Worm (Caenorhabditis elegans) whole organism, L1 larva: ENCODE data around the gene ZK643.5.

ENCODE experiments used
- C04F5.9 ChIP-seq: sonication (generic microtip); optimal IDR thresholded peaks from 2 replicates; lab custom pipeline; 2016; ENCODE audit warnings: missing genetic modification characterization, missing compliant biosample characterization
- C34B4.2 ChIP-seq: sonication (generic microtip); optimal IDR thresholded peaks from 2 replicates; lab custom pipeline; 2017; ENCODE audit warnings: mild to moderate bottlenecking, missing genetic modification characterization, missing compliant biosample characterization
- F16B12.6 ChIP-seq: fragments of 150-350 bp; optimal IDR thresholded peaks from 2 replicates; lab custom pipeline; 2014; ENCODE audit warnings: missing biosample characterization, missing genetic modification characterization
- aha-1 ChIP-seq: fragments of 150-350 bp; optimal IDR thresholded peaks from 2 replicates; lab custom pipeline; 2014; ENCODE audit warnings: missing biosample characterization, missing genetic modification characterization
- aly-2 ChIP-seq: fragments of 150-350 bp; optimal IDR thresholded peaks from 2 replicates; lab custom pipeline; 2014; ENCODE audit warnings: missing biosample characterization, missing genetic modification characterization
- ama-1 ChIP-seq: fragments of 150-350 bp; optimal IDR thresholded peaks from 2 replicates; lab custom pipeline; 2014
- ceh-8 ChIP-seq: fragments of 200-800 bp; sonication (Bioruptor generic); optimal IDR thresholded peaks from 2 replicates; lab custom pipeline; 2018; ENCODE audit warnings: mild to moderate bottlenecking, missing genetic modification characterization, moderate library complexity, missing compliant biosample characterization
- ceh-90 ChIP-seq: sonication (generic microtip); optimal IDR thresholded peaks from 2 replicates; lab custom pipeline; 2016; ENCODE audit warnings: missing genetic modification characterization, missing compliant biosample characterization
- dsc-1 ChIP-seq: sonication (generic microtip); optimal IDR thresholded peaks from 2 replicates; lab custom pipeline; 2016; ENCODE audit warnings: mild to moderate bottlenecking, missing genetic modification characterization, missing compliant biosample characterization
- efl-1 ChIP-seq, 4 experiments: fragments of 150-350 bp; optimal IDR thresholded peaks in 3 of 4; peaks in 1 of 4; 1 replicate in 1 of 4; 2 replicates in 3 of 4; lab custom pipeline; 2014; ENCODE audit warnings: missing biosample characterization in 2 of 4, missing genetic modification characterization in 2 of 4, missing genetic modification reagents in 2 of 4
- egl-13 ChIP-seq: sonication (generic microtip); optimal IDR thresholded peaks from 2 replicates; lab custom pipeline; 2016; ENCODE audit warnings: missing genotype, missing genetic modification reagents, missing genetic modification characterization, missing compliant biosample characterization
- fkh-10 ChIP-seq: sonication (generic microtip); optimal IDR thresholded peaks from 2 replicates; lab custom pipeline; 2017; ENCODE audit warnings: missing biosample characterization, missing genetic modification reagents, missing genetic modification characterization
- isw-1 ChIP-seq: fragments of 200-800 bp; sonication (Bioruptor generic); IDR thresholded peaks from 2 replicates; pipeline ENCODE4 v1.3.6; 2022; ENCODE audit warnings: missing genetic modification characterization, missing compliant biosample characterization
- jun-1 ChIP-seq: fragments of 150-350 bp; optimal IDR thresholded peaks from 2 replicates; lab custom pipeline; 2014; ENCODE audit warnings: missing biosample characterization, missing genetic modification reagents, missing genetic modification characterization
- lin-13 ChIP-seq: fragments of 150-350 bp; optimal IDR thresholded peaks from 2 replicates; lab custom pipeline; 2014; ENCODE audit warnings: missing biosample characterization, missing genetic modification reagents, missing genetic modification characterization
- lin-14 ChIP-seq: fragments of 200-800 bp; sonication (Bioruptor generic); optimal IDR thresholded peaks from 2 replicates; lab custom pipeline; 2018; ENCODE audit warnings: mild to moderate bottlenecking, missing genetic modification characterization, moderate library complexity, missing compliant biosample characterization
- lir-3 ChIP-seq: sonication (generic microtip); optimal IDR thresholded peaks from 2 replicates; lab custom pipeline; 2016; ENCODE audit warnings: mild to moderate bottlenecking, missing genetic modification characterization, moderate library complexity, missing compliant biosample characterization; ENCODE audit not compliant: poor library complexity
- mdl-1 ChIP-seq, 2 experiments: fragments of 150-350 bp; optimal IDR thresholded peaks; 2 replicates each; lab custom pipeline; 2014 to 2017; ENCODE audit warnings: missing biosample characterization in 2 of 2, missing genetic modification characterization in 2 of 2, inconsistent platforms in 1 of 2
- mef-2 ChIP-seq: fragments of 150-350 bp; optimal IDR thresholded peaks from 2 replicates; lab custom pipeline; 2014; ENCODE audit warnings: missing biosample characterization, missing genetic modification characterization
- nhr-76 ChIP-seq: sonication (generic microtip); optimal IDR thresholded peaks from 2 replicates; lab custom pipeline; 2017; ENCODE audit warnings: missing biosample characterization, missing genetic modification characterization
- nhr-77 ChIP-seq: fragments of 150-350 bp; optimal IDR thresholded peaks from 2 replicates; lab custom pipeline; 2014; ENCODE audit warnings: missing biosample characterization, missing genetic modification characterization
- nhr-84 ChIP-seq: sonication (generic microtip); optimal IDR thresholded peaks from 2 replicates; lab custom pipeline; 2017; ENCODE audit warnings: missing biosample characterization, missing genetic modification characterization
- nhr-85 ChIP-seq: sonication (generic microtip); peaks from one replicate; lab custom pipeline; 2016; ENCODE audit warnings: missing genetic modification characterization, inconsistent platforms, missing compliant biosample characterization
- nhr-90 ChIP-seq: sonication (generic microtip); optimal IDR thresholded peaks from 2 replicates; lab custom pipeline; 2016; ENCODE audit warnings: mild to moderate bottlenecking, missing genetic modification characterization, missing compliant biosample characterization; ENCODE audit not compliant: poor library complexity
- pag-3 ChIP-seq: sonication (generic microtip); optimal IDR thresholded peaks from 2 replicates; lab custom pipeline; 2017; ENCODE audit warnings: missing genetic modification characterization, mild to moderate bottlenecking, missing compliant biosample characterization, antibody characterized with exemption, borderline replicate concordance; ENCODE audit not compliant: insufficient read depth
- rnt-1 ChIP-seq: sonication (generic microtip); optimal IDR thresholded peaks from 2 replicates; lab custom pipeline; 2016; ENCODE audit warnings: mild to moderate bottlenecking, missing genetic modification characterization, moderate library complexity, missing compliant biosample characterization
- unc-30 ChIP-seq: sonication (generic microtip); optimal IDR thresholded peaks from 2 replicates; lab custom pipeline; 2017; ENCODE audit warnings: missing biosample characterization, missing genetic modification characterization
- unc-86 ChIP-seq: sonication (generic microtip); optimal IDR thresholded peaks from 2 replicates; lab custom pipeline; 2016; ENCODE audit warnings: missing genetic modification characterization, missing compliant biosample characterization
- vab-15 ChIP-seq: sonication (generic microtip); optimal IDR thresholded peaks from 2 replicates; lab custom pipeline; 2017; ENCODE audit warnings: missing genotype, mild to moderate bottlenecking, missing genetic modification characterization, missing compliant biosample characterization

ZK643.5 gene

ce11 chrIII:8964684-8965283 lies 8.8 kb upstream of the ZK643.5 start:
- no peak for TF ChIP-seq jun-1 (tag; lab: Kevin White, UChicago)
- no peak for TF ChIP-seq efl-1 (optimal IDR thresholded peaks at IDR 0.05; lab: Kevin White, UChicago)
- TF ChIP-seq efl-1 (GFP tag; optimal IDR thresholded peaks at IDR 0.05 in 1 of 2; lab: Kevin White, UChicago), result peak in 1 of 2 experiments; percentile 38
- TF ChIP-seq ceh-8 (GFP tag; lab: Kevin White, UChicago), result peak; percentile 45

- TF ChIP-seq ceh-8 (GFP tag; lab: Kevin White, UChicago) (peak; percentile 68), nhr-84 (no peak)
Measured at ce11 chrIII:8962475-8962874, 6.5 kb upstream of the ZK643.5 start.

- TF ChIP-seq ceh-90 (tag; lab: Kevin White, UChicago), result no peak
- TF ChIP-seq unc-30 (tag; lab: Kevin White, UChicago), result no peak
- no peak for TF ChIP-seq ama-1 (lab: Kevin White, UChicago)
Measured at ce11 chrIII:8961993-8962392, 6.0 kb upstream of the ZK643.5 start, which contains the start of gene grl-25. Gene grl-25 (plus strand): TSS chrIII:8962293.

DNA sequence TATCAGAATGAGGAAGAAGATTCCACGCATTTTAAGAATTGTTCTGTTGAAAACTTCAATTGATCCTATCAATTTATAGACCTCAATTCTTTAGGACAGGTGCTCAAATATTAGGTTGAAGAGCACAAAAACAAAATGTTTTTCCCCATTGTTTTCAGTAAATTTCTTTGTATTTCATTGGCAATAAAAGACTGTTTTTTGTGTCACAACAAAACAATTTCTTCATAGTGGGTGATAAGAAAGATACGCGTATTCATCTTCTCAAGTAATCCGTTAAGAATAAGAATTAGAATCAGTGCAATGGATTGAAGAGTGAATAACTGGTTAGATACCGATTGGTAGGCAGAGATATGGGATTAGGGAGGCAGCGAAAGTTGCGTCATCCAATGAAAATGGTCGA lies 4.7 kb upstream of the ZK643.5 start, which contains the start of gene ZK643.6:
Gene ZK643.6 (minus strand): TSS at position 101 of the 400 bp plus-strand sequence.
- TF ChIP-seq ceh-90 (tag; lab: Kevin White, UChicago) (no peak), vab-15 (no peak), dsc-1 (tag; lab: Kevin White, UChicago) (peak; percentile 1), efl-1 (optimal IDR thresholded peaks at IDR 0.05; lab: Kevin White, UChicago) (no peak), efl-1 (GFP tag; optimal IDR thresholded peaks at IDR 0.05 in 1 of 2; lab: Kevin White, UChicago) (peak in 1 of 2 experiments; percentile 33)

- TF ChIP-seq isw-1 (GFP tag; lab: Robert Waterston, UW) (no peak), ceh-90 (tag; lab: Kevin White, UChicago) (no peak), F16B12.6 (tag; lab: Kevin White, UChicago) (no peak), aly-2 (no peak), unc-86 (no peak), egl-13 (tag; lab: Kevin White, UChicago) (no peak), C04F5.9 (tag; lab: Kevin White, UChicago) (no peak), aha-1 (tag; lab: Kevin White, UChicago) (no peak), lin-14 (GFP tag; lab: Kevin White, UChicago) (no peak), nhr-85 (tag; lab: Kevin White, UChicago) (no peak), lin-13 (no peak), rnt-1 (tag; lab: Kevin White, UChicago) (no peak), pag-3 (tag; lab: Kevin White, UChicago) (no peak)
- TF ChIP-seq, all 84 proteins: peak for 0
Measured at ce11 chrIII:8955536-8955935, 460 bp downstream of the ZK643.5 start.

- TF ChIP-seq fkh-10 (GFP tag; lab: Kevin White, UChicago) (peak; percentile 51), lir-3 (tag; lab: Kevin White, UChicago) (no peak), nhr-76 (tag; lab: Kevin White, UChicago) (no peak), nhr-90 (no peak), mdl-1 (tag; optimal IDR thresholded peaks at IDR 0.05; lab: Kevin White, UChicago) (no peak), nhr-77 (tag; lab: Kevin White, UChicago) (no peak), lin-13 (no peak), C34B4.2 (no peak), lin-14 (GFP tag; lab: Kevin White, UChicago) (peak; percentile 38)
Measured at ce11 chrIII:8949147-8949546, 6.8 kb downstream of the ZK643.5 start.

DNA sequence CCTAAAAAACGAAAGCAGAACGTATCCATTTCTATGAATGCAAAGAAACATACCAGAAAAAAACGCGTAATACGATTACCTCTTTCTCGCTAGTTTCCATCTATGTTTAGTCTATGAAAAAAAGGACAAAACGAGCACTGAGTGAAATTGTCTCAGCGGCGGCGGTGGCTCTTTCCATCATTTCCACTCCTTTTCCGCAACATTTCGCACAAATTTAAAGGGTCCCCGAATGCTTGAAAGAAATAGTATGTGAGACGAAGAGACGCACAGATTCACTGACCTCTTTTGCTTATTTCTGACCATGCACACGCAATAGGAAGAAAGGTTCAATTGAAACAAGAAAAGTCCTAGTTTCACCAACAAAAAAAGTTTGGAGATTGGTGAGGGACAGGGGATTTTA lies 9.7 kb downstream of the ZK643.5 start:
- TF ChIP-seq fkh-10 (GFP tag; lab: Kevin White, UChicago), result peak; percentile 49
- peak; percentile 62 for TF ChIP-seq lin-14 (GFP tag; lab: Kevin White, UChicago)
- no peak for TF ChIP-seq mef-2 (tag; lab: Kevin White, UChicago)
